Worm (Caenorhabditis elegans): ENCODE data around the gene F25E5.9.

Gene F25E5.9

ce11 chrV:7400095-7400494 is 37.6 kb downstream of the F25E5.9 start, which contains the start of gene cnc-9:
TSS of gene cnc-9 (minus strand) at chrV:7400195.
- TF ChIP-seq pqm-1 (tag; optimal IDR thresholded peaks at IDR 0.05) (no peak), ceh-31 (tag; optimal IDR thresholded peaks at IDR 0.05) (no peak), T23F11.4 (GFP tag; optimal IDR thresholded peaks at IDR 0.05) (no peak), pag-3 (tag; optimal IDR thresholded peaks at IDR 0.05; ENCODE audit: borderline replicate concordance) (no peak), fkh-6 (tag; optimal IDR thresholded peaks at IDR 0.05) (no peak), sdc-2 (tag; optimal IDR thresholded peaks at IDR 0.05) (no peak)

DNA sequence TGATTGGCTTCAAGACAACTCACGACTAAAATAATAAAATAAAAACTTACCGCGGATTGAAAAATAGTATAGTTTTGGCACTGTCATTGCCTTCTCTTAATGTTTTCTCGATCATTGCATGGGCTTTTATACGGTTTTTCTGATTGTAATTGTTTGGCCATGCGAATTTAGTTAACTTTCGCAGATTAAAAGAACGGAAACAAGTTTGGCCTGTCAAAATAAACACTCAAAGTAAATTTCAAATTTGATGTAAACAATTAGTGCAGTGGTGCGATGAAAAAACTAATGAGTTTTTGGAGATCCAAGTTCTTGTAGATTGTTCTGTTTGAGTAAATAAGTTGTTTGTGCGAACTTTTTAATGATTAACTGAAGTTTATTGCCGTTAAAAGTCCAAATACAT is 38.5 kb downstream of the F25E5.9 start, which contains the start of gene gst-41:
Gene gst-41, minus strand, starts transcription at position 101 of the 400 bp plus-strand sequence.
- TF ChIP-seq madf-2 (tag; optimal IDR thresholded peaks at IDR 0.05) (no peak), pag-3 (tag; optimal IDR thresholded peaks at IDR 0.05; ENCODE audit: borderline replicate concordance) (no peak), eyg-1 (tag; optimal IDR thresholded peaks at IDR 0.05) (no peak), tbx-7 (tag; optimal IDR thresholded peaks at IDR 0.05) (no peak), che-1 (tag; optimal IDR thresholded peaks at IDR 0.05) (no peak), unc-86 (tag; optimal IDR thresholded peaks at IDR 0.05) (no peak), nhr-232 (tag; optimal IDR thresholded peaks at IDR 0.05) (no peak), pha-2 (tag; optimal IDR thresholded peaks at IDR 0.05) (no peak), ceh-34 (tag; optimal IDR thresholded peaks at IDR 0.05) (no peak), nhr-11 (tag; optimal IDR thresholded peaks at IDR 0.05) (no peak), hlh-30 (tag; optimal IDR thresholded peaks at IDR 0.05; ENCODE audit: insufficient read depth) (no peak), F13H6.1 (tag; optimal IDR thresholded peaks at IDR 0.05) (no peak), ceh-45 (GFP tag; IDR thresholded peaks at IDR 0.05) (no peak), nfya-1 (tag; optimal IDR thresholded peaks at IDR 0.05) (no peak), lin-11 (tag; optimal IDR thresholded peaks at IDR 0.05) (no peak), lim-6 (tag; optimal IDR thresholded peaks at IDR 0.05) (no peak)

ce11 chrV:7395359-7395758 is 42.4 kb downstream of the F25E5.9 start, which contains the start of gene srx-9:
TSS of gene srx-9 (minus strand) at chrV:7395459.
- TF ChIP-seq ceh-45 (GFP tag; IDR thresholded peaks at IDR 0.05), result no peak
- no peak for TF ChIP-seq T23F11.4 (GFP tag; optimal IDR thresholded peaks at IDR 0.05)
- TF ChIP-seq npax-4 (tag; optimal IDR thresholded peaks at IDR 0.05), result no peak
- TF ChIP-seq odd-2 (tag; optimal IDR thresholded peaks at IDR 0.05), result no peak
- TF ChIP-seq unc-42 (tag; optimal IDR thresholded peaks at IDR 0.05), result no peak
- TF ChIP-seq che-1 (tag; optimal IDR thresholded peaks at IDR 0.05), result no peak
- no peak for TF ChIP-seq nhr-232 (tag; optimal IDR thresholded peaks at IDR 0.05)
- no peak for TF ChIP-seq ref-2 (tag; optimal IDR thresholded peaks at IDR 0.05)
- TF ChIP-seq syd-9 (tag; optimal IDR thresholded peaks at IDR 0.05), result no peak
- TF ChIP-seq pha-2 (tag; optimal IDR thresholded peaks at IDR 0.05), result no peak
- TF ChIP-seq dve-1 (tag; optimal IDR thresholded peaks at IDR 0.05), result no peak
- TF ChIP-seq pag-3 (tag; optimal IDR thresholded peaks at IDR 0.05; ENCODE audit: borderline replicate concordance), result no peak
- TF ChIP-seq Y22D7AL.16 (tag; optimal IDR thresholded peaks at IDR 0.05), result no peak
- no peak for TF ChIP-seq hlh-8 (tag; optimal IDR thresholded peaks at IDR 0.05)
- TF ChIP-seq ceh-22 (tag; optimal IDR thresholded peaks at IDR 0.05), result no peak

DNA sequence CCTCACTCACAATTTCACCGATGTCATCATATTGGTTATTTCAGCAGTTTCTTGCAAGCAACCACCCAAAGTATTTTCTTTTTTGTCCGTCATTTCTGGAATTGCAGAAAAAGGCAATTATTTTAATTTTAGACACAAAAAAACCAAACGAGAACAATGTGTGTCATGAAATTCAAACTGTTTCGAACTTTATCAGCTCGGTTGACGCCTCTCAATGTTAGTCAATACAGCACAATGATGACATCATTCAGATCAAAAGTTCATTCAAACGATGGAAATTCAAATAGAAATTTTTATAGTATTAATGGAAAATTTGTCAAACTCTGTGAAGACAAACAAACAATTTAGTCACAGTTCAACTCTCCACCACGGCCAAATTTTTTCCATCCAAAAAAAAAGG is 45.8 kb downstream of the F25E5.9 start, which contains the start of gene fbxa-105:
Gene fbxa-105, minus strand, starts transcription at position 97 of the 400 bp plus-strand sequence.
- TF ChIP-seq ceh-30 (tag; optimal IDR thresholded peaks at IDR 0.05) (no peak), odd-2 (tag; optimal IDR thresholded peaks at IDR 0.05) (no peak), K09A11.1 (tag; optimal IDR thresholded peaks at IDR 0.05; ENCODE audit: insufficient read depth) (no peak), pat-9 (tag; optimal IDR thresholded peaks at IDR 0.05) (no peak), sox-2 (GFP tag; IDR thresholded peaks at IDR 0.05) (no peak), fkh-10 (GFP tag; optimal IDR thresholded peaks at IDR 0.05) (no peak), nhr-232 (tag; optimal IDR thresholded peaks at IDR 0.05) (no peak), elt-2 (tag; optimal IDR thresholded peaks at IDR 0.05) (no peak), nhr-11 (tag; optimal IDR thresholded peaks at IDR 0.05) (no peak), ceh-2 (tag; optimal IDR thresholded peaks at IDR 0.05) (no peak)

Measured in whole organism, late embryonic.